Fruit fly (Drosophila melanogaster): Measurements from ENCODE around the gene CG9886.

CG9886 gene

dm6 chr2L:2432809-2433493, 12.3 kb downstream of the CG9886 start:
- no peak for TF ChIP-seq Blimp-1 (GFP tag; optimal IDR thresholded peaks at IDR 0.05)
- peak; percentile 75 for TF ChIP-seq Eip78C (GFP tag)
- no peak for TF ChIP-seq CG6854 (GFP tag; optimal IDR thresholded peaks at IDR 0.05)
- TF ChIP-seq CG32006 (GFP tag; optimal IDR thresholded peaks at IDR 0.05) = peak; percentile 59
- peak; percentile 62; the same call in 2 of the 3 replicates for TF ChIP-seq CG6163 (GFP tag; IDR thresholded peaks at IDR 0.05)
- TF ChIP-seq CG6276 (GFP tag; optimal IDR thresholded peaks at IDR 0.05) = peak; percentile 42
- TF ChIP-seq Hr4 (GFP tag; optimal IDR thresholded peaks at IDR 0.05) = peak; percentile 41
- TF ChIP-seq CG34406 (GFP tag; optimal IDR thresholded peaks at IDR 0.05) = peak; percentile 51
- peak; percentile 72 for TF ChIP-seq CG15336 (GFP tag; IDR thresholded peaks at IDR 0.05)
- peak; percentile 57 for TF ChIP-seq net (GFP tag; optimal IDR thresholded peaks at IDR 0.05)
- TF ChIP-seq CG1621 (tag; optimal IDR thresholded peaks at IDR 0.05) = peak; percentile 49
- peak; percentile 44 for TF ChIP-seq fd59A (GFP tag; optimal IDR thresholded peaks at IDR 0.05)
- peak; percentile 64 for TF ChIP-seq CG11762 (GFP tag; optimal IDR thresholded peaks at IDR 0.05; ENCODE audit: insufficient read depth)
- no peak for TF ChIP-seq Lpt (GFP tag; optimal IDR thresholded peaks at IDR 0.05)
- peak; percentile 62 for TF ChIP-seq CG8632 (GFP tag; optimal IDR thresholded peaks at IDR 0.05)
- TF ChIP-seq Hr39 (GFP tag; optimal IDR thresholded peaks at IDR 0.05) = no peak
- peak; percentile 43 for TF ChIP-seq CG6808 (GFP tag; optimal IDR thresholded peaks at IDR 0.05)
- no peak for TF ChIP-seq Eip93F (GFP tag; optimal IDR thresholded peaks at IDR 0.05)
- peak; percentile 43 for TF ChIP-seq CG8319 (GFP tag; optimal IDR thresholded peaks at IDR 0.05)
- no peak for TF ChIP-seq Sox15 (GFP tag; optimal IDR thresholded peaks at IDR 0.05)
- TF ChIP-seq dac (GFP tag; optimal IDR thresholded peaks at IDR 0.05) = peak; percentile 25
- TF ChIP-seq lz (GFP tag; optimal IDR thresholded peaks at IDR 0.05) = no peak
- TF ChIP-seq Eip75B (GFP tag; optimal IDR thresholded peaks at IDR 0.05) = peak; percentile 9
- peak; percentile 20 for TF ChIP-seq CG7368 (GFP tag; optimal IDR thresholded peaks at IDR 0.05)
- TF ChIP-seq vri (GFP tag; optimal IDR thresholded peaks at IDR 0.05) = peak; percentile 10
- TF ChIP-seq pdm3 (GFP tag; optimal IDR thresholded peaks at IDR 0.05) = peak; percentile 48
- TF ChIP-seq Ets96B (tag; optimal IDR thresholded peaks at IDR 0.05) = peak; percentile 80
- TF ChIP-seq CG3032 (tag; optimal IDR thresholded peaks at IDR 0.05) = peak; percentile 76
- TF ChIP-seq CG8119 (GFP tag; IDR thresholded peaks at IDR 0.05) = peak; percentile 80
- TF ChIP-seq cyc (GFP tag; optimal IDR thresholded peaks at IDR 0.05) = no peak
- no peak for TF ChIP-seq Ets21C (GFP tag; optimal IDR thresholded peaks at IDR 0.05)
- no peak for TF ChIP-seq Smox (GFP tag; optimal IDR thresholded peaks at IDR 0.05)
- peak; percentile 54 for TF ChIP-seq Gug (GFP tag; IDR thresholded peaks at IDR 0.05)
- TF ChIP-seq achi (GFP tag; optimal IDR thresholded peaks at IDR 0.05) = peak; percentile 68
- peak; percentile 32 for TF ChIP-seq Sox102F (GFP tag; optimal IDR thresholded peaks at IDR 0.05)
- peak; percentile 29 for TF ChIP-seq CG6792 (GFP tag; optimal IDR thresholded peaks at IDR 0.05)
- TF ChIP-seq topi (GFP tag; optimal IDR thresholded peaks at IDR 0.05) = no peak
- TF ChIP-seq OdsH (GFP tag; optimal IDR thresholded peaks at IDR 0.05) = peak; percentile 77
- peak; percentile 32 for TF ChIP-seq fd85E (GFP tag; optimal IDR thresholded peaks at IDR 0.05)
- no peak for TF ChIP-seq Hr38 (GFP tag; optimal IDR thresholded peaks at IDR 0.05)
- peak in 1 of 2 experiments; percentile 69 for TF ChIP-seq salr (GFP tag; optimal IDR thresholded peaks at IDR 0.05)
- TF ChIP-seq CG4318 (GFP tag; optimal IDR thresholded peaks at IDR 0.05) = no peak
- TF ChIP-seq acj6 (GFP tag; optimal IDR thresholded peaks at IDR 0.05) = peak; percentile 37
- no peak for TF ChIP-seq CG11902 (GFP tag; optimal IDR thresholded peaks at IDR 0.05)
- TF ChIP-seq fkh (GFP tag; optimal IDR thresholded peaks at IDR 0.05) = no peak
- TF ChIP-seq dsx (GFP tag; optimal IDR thresholded peaks at IDR 0.05; ENCODE audit: poor library complexity, severe bottlenecking) = peak; percentile 30
- peak; percentile 49 for TF ChIP-seq spab (GFP tag; optimal IDR thresholded peaks at IDR 0.05)
- peak; percentile 71 for TF ChIP-seq CG10669 (GFP tag; optimal IDR thresholded peaks at IDR 0.05)
- TF ChIP-seq CG10631 (GFP tag; optimal IDR thresholded peaks at IDR 0.05) = peak; percentile 76
- peak; percentile 50 for TF ChIP-seq CG11294 (GFP tag; IDR thresholded peaks at IDR 0.05)
- peak; percentile 33 for TF ChIP-seq esn (GFP tag; optimal IDR thresholded peaks at IDR 0.05)

Measured in whole organism, prepupa.